Fruit fly (Drosophila melanogaster) whole organism, adult: Measurements from ENCODE around the gene Gr98c.

Experiments
- CG11617 ChIP-seq: fragments of 200-800 bp; sonication (Bioruptor generic); optimal IDR thresholded peaks from 2 replicates; lab custom pipeline; 2017; ENCODE audit warnings: mild to moderate bottlenecking, missing biosample characterization, missing genetic modification reagents, missing genetic modification characterization
- CG12768 ChIP-seq: fragments of 200-800 bp; sonication (Bioruptor generic); optimal IDR thresholded peaks from 2 replicates; lab custom pipeline; 2017; ENCODE audit warnings: missing biosample characterization, missing genetic modification characterization, mild to moderate bottlenecking, moderate library complexity, missing genetic modification reagents
- CG14711 ChIP-seq: fragments of 200-800 bp; sonication (Bioruptor generic); optimal IDR thresholded peaks from 2 replicates; lab custom pipeline; 2018; ENCODE audit warnings: missing biosample characterization, mild to moderate bottlenecking, missing genetic modification characterization, moderate library complexity
- CG1620 ChIP-seq: fragments of 200-800 bp; sonication (Bioruptor generic); optimal IDR thresholded peaks from 2 replicates; lab custom pipeline; 2016; ENCODE audit warnings: missing biosample characterization, missing genetic modification characterization
- CG33017 ChIP-seq: fragments of 200-800 bp; sonication (Bioruptor generic); optimal IDR thresholded peaks from 2 replicates; lab custom pipeline; 2018; ENCODE audit warnings: missing biosample characterization, mild to moderate bottlenecking, missing genetic modification characterization, moderate library complexity
- CG5204 ChIP-seq: fragments of 200-800 bp; sonication (Bioruptor generic); optimal IDR thresholded peaks from 2 replicates; lab custom pipeline; 2016; ENCODE audit warnings: missing biosample characterization, missing genetic modification characterization
- CG7045 ChIP-seq: fragments of 200-800 bp; sonication (Bioruptor generic); optimal IDR thresholded peaks from 2 replicates; lab custom pipeline; 2017; ENCODE audit warnings: missing biosample characterization, mild to moderate bottlenecking, missing genetic modification characterization
- CG7101 ChIP-seq: fragments of 200-800 bp; sonication (Bioruptor generic); optimal IDR thresholded peaks from 2 replicates; lab custom pipeline; 2018; ENCODE audit warnings: missing biosample characterization, mild to moderate bottlenecking, missing genetic modification characterization, moderate library complexity
- Clk ChIP-seq: fragments of 200-800 bp; sonication (Bioruptor generic); optimal IDR thresholded peaks from 2 replicates; lab custom pipeline; 2017; ENCODE audit warnings: missing biosample characterization, missing genetic modification characterization
- Crg-1 ChIP-seq: fragments of 200-800 bp; sonication (Bioruptor generic); optimal IDR thresholded peaks from 2 replicates; lab custom pipeline; 2016; ENCODE audit warnings: missing biosample characterization, missing genetic modification characterization
- Hr96 ChIP-seq: fragments of 200-800 bp; sonication (Bioruptor generic); optimal IDR thresholded peaks from 2 replicates; lab custom pipeline; 2016; ENCODE audit warnings: missing biosample characterization, missing genetic modification characterization
- Mnt ChIP-seq: fragments of 200-800 bp; sonication (Bioruptor generic); optimal IDR thresholded peaks from 2 replicates; lab custom pipeline; 2016; ENCODE audit warnings: missing biosample characterization, mild to moderate bottlenecking, missing genetic modification characterization
- bab1 ChIP-seq: fragments of 200-800 bp; sonication (Bioruptor generic); optimal IDR thresholded peaks from 3 replicates; lab custom pipeline; 2019; ENCODE audit warnings: missing biosample characterization, mild to moderate bottlenecking, missing genetic modification characterization, moderate library complexity
- cic ChIP-seq: fragments of 200-800 bp; sonication (Bioruptor generic); optimal IDR thresholded peaks from 2 replicates; lab custom pipeline; 2017; ENCODE audit warnings: missing biosample characterization, mild to moderate bottlenecking, missing genetic modification characterization, moderate library complexity
- cnc ChIP-seq, 2 experiments: fragments of >200 bp; optimal IDR thresholded peaks; 2 replicates each; lab custom pipeline; 2017
- kay ChIP-seq: fragments of 200-800 bp; sonication (Bioruptor generic); peaks from one replicate; lab custom pipeline; 2016; ENCODE audit warnings: missing biosample characterization, missing genetic modification characterization, borderline replicate concordance
- ovo ChIP-seq: fragments of 200-800 bp; sonication (Bioruptor generic); optimal IDR thresholded peaks from 2 replicates; lab custom pipeline; 2016; ENCODE audit warnings: missing biosample characterization, missing genetic modification characterization
- pad ChIP-seq: fragments of 200-800 bp; sonication (Bioruptor generic); optimal IDR thresholded peaks from 3 replicates; lab custom pipeline; 2017; ENCODE audit warnings: missing biosample characterization, missing genetic modification characterization, mild to moderate bottlenecking, moderate library complexity, missing genetic modification reagents
- tj ChIP-seq: fragments of 200-800 bp; sonication (Bioruptor generic); optimal IDR thresholded peaks from 3 replicates; lab custom pipeline; 2017; ENCODE audit warnings: missing biosample characterization, mild to moderate bottlenecking, missing genetic modification characterization, moderate library complexity
- toe ChIP-seq: fragments of 200-800 bp; sonication (Bioruptor generic); optimal IDR thresholded peaks from 2 replicates; lab custom pipeline; 2016; ENCODE audit warnings: missing biosample characterization, missing genetic modification characterization

The Gr98c gene

DNA sequence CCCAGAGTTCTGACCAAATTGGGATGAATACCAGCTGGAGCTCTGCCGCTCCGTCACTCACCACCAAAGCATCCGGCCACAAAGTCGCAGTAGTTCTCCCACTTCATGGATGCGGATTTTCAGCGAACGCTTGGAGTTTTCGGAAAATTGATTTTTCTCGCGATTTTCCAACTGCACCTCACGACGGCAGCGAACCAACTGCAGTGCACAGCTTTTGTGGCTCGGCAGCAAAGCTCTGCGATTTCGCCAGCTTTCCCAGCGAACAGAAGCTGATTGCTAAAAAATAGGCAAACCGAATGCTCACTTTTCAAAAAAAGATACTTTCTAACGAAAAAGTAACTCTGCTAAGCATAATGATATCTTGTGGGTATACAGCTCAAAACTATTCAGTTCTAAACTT, 16.9 kb downstream of the Gr98c start, which contains the start of gene CG5646:
TSS of gene CG5646 (minus strand) at position 206 of the 400 bp plus-strand sequence.
- TF ChIP-seq cic, result peak; percentile 80
- peak; percentile 32 for TF ChIP-seq CG7101 (tag; lab: Kevin White, UChicago)
- TF ChIP-seq CG11617, result peak; percentile 55
- TF ChIP-seq CG1620 (GFP tag; lab: Kevin White, UChicago), result peak; percentile 5
- peak; percentile 88 for TF ChIP-seq Clk
- TF ChIP-seq tj, result peak; percentile 27
- no peak for TF ChIP-seq CG5204 (GFP tag; lab: Kevin White, UChicago)
- peak; percentile 48 for TF ChIP-seq Mnt
- TF ChIP-seq Hr96 (GFP tag; lab: Kevin White, UChicago), result no peak
- TF ChIP-seq Crg-1 (GFP tag; lab: Kevin White, UChicago), result no peak
- no peak for TF ChIP-seq CG14711 (tag; lab: Kevin White, UChicago)
- peak; percentile 86 for TF ChIP-seq bab1 (GFP tag; lab: Kevin White, UChicago)
- TF ChIP-seq pad, result peak; percentile 35
- TF ChIP-seq cnc (optimal IDR thresholded peaks at IDR 0.05; lab: Kevin White, UChicago), result no peak
- peak; percentile 54 for TF ChIP-seq CG12768
- TF ChIP-seq kay, result peak; percentile 97
- peak; percentile 58 for TF ChIP-seq CG33017 (tag; lab: Kevin White, UChicago)
- peak; percentile 23 for TF ChIP-seq ovo (GFP tag; lab: Kevin White, UChicago)
- TF ChIP-seq CG7045 (GFP tag; lab: Kevin White, UChicago), result peak; percentile 6
- no peak for TF ChIP-seq toe (GFP tag; lab: Kevin White, UChicago)

DNA sequence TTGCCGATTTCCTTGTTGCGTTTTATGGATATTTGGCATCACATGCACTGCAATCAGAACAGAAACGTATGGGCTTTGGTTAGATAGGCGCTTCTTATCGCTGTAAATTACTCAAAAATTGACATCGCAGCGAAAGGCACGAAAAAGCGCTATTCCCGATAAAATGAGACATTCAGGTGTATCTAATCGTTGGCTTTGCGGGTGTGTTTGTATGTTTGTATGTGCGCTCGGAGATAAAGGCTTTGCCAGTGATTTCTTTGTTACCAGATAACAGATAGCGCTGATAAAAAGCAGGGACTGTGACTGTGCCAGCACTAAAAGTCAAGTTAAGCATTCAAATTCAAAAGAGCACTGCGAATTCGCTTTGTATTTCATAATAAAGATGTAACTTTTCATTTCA, 24.3 kb downstream of the Gr98c start:
- peak; percentile 59 for TF ChIP-seq kay
- TF ChIP-seq bab1 (GFP tag; lab: Kevin White, UChicago), result no peak
- no peak for TF ChIP-seq CG7045 (GFP tag; lab: Kevin White, UChicago)
- no peak for TF ChIP-seq CG14711 (tag; lab: Kevin White, UChicago)
- no peak for TF ChIP-seq tj
- no peak for TF ChIP-seq CG1620 (GFP tag; lab: Kevin White, UChicago)

DNA sequence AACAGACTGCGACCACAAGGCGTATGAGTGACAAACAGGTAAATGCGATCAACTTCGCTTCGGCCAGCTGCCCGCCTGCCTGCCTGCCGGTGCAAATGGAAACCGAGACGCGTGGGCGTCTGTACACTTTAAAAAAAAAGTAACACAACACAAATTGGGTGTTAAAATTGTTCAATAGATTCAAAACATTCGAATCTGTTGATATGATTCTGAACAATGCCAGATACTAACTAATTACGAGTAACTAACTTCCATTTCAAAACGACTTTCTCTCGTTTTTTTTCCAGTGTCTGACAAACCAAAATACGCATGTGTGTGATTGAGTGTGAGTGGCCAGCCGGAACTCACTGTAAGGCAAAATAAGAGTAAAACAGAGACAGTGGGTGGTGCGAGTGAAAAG, 25.5 kb downstream of the Gr98c start:
- no peak for TF ChIP-seq toe (GFP tag; lab: Kevin White, UChicago)
- peak; percentile 52 for TF ChIP-seq CG12768
- TF ChIP-seq cic, result no peak
- peak; percentile 77 for TF ChIP-seq CG7045 (GFP tag; lab: Kevin White, UChicago)
- no peak for TF ChIP-seq CG1620 (GFP tag; lab: Kevin White, UChicago)
- TF ChIP-seq tj, result peak; percentile 20
- TF ChIP-seq bab1 (GFP tag; lab: Kevin White, UChicago), result no peak
- TF ChIP-seq Crg-1 (GFP tag; lab: Kevin White, UChicago), result no peak
- peak; percentile 26 for TF ChIP-seq CG11617
- no peak for TF ChIP-seq Mnt
- peak; percentile 49 for TF ChIP-seq CG14711 (tag; lab: Kevin White, UChicago)
- TF ChIP-seq CG5204 (GFP tag; lab: Kevin White, UChicago), result no peak
- no peak for TF ChIP-seq cnc (optimal IDR thresholded peaks at IDR 0.05; lab: Kevin White, UChicago)
- TF ChIP-seq kay, result no peak
- no peak for TF ChIP-seq ovo (GFP tag; lab: Kevin White, UChicago)
- no peak for TF ChIP-seq CG7101 (tag; lab: Kevin White, UChicago)
- TF ChIP-seq Hr96 (GFP tag; lab: Kevin White, UChicago), result no peak
- TF ChIP-seq CG33017 (tag; lab: Kevin White, UChicago), result peak; percentile 34
- TF ChIP-seq Clk, result peak; percentile 55
- peak; percentile 21 for TF ChIP-seq pad

DNA sequence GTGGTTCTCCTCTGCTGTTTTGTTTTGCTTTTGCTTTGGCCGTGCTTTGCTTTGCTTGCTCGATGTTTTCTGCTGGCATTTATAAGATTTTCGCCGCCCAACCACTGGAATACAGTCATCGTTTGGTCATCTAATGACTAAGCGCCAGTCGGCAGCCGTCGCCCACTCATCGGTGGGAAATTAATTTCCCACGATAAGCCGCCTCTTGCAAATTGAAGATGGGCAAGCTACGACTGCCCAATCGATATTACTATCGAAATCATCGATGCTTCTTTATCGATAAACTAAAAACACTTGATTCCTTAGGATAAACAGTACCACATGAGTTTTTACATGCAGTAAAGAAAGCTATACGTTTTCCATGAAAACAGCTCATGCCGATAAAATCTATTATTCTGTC, 26.4 kb downstream of the Gr98c start:
- TF ChIP-seq bab1 (GFP tag; lab: Kevin White, UChicago) (no peak), CG12768 (no peak), Crg-1 (GFP tag; lab: Kevin White, UChicago) (no peak), CG7101 (tag; lab: Kevin White, UChicago) (no peak), tj (no peak), ovo (GFP tag; lab: Kevin White, UChicago) (no peak), cic (no peak), CG11617 (no peak)

DNA sequence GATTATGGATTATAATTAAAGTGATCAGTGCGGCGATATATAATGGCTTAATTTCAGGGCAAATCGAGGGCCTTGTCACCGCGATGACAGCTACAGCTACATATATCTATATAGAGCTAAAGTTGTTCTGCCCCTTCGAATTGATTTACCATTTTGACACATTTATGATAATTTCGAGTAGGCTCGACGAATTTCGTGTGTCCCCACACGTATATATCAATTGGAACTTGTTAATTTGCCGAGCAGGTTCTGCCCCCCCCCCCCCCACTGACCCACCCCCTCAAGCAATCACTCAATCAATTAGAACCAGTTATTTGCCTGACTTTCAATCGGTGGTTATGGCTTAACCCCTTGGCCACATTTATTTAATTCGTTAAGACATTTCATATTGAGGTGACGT, 35.2 kb downstream of the Gr98c start:
- TF ChIP-seq CG33017 (tag; lab: Kevin White, UChicago) (no peak), Mnt (no peak), Clk (no peak), bab1 (GFP tag; lab: Kevin White, UChicago) (no peak), CG12768 (no peak), Hr96 (GFP tag; lab: Kevin White, UChicago) (no peak), cnc (optimal IDR thresholded peaks at IDR 0.05; lab: Kevin White, UChicago) (no peak)

DNA sequence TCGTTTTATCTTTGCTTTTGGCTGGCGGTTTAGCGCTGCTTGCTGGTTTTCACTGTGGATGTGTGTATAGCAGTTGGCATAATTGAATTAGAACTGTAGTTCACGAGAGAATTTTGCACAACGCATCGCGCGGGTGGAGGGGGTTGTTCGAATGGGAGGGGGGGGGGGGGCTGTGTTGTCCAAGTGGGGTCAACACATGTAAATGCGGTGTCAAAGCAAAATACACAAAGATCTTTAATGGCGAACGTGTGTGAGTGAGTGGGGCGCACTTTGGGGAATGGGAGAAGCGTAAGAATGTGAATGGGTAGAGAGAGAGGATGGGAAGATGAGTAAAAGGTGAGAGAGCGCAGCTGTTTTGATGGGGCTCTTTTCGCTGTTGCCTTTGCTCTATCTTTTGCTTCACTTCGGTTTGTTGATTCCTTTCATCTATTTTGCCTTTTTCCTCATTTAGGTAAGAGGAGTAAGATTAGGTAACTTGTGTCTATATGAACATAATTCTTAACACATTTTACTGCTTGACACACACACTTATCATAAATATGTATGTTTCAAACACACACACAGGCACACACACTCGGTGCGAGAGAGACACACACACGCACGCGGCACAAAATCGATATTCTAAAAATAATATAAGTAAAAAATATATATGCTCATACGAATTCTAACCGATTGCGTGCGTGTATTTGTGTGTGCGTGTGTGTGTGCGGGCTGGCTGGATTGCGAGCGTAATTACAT, 36.2 kb downstream of the Gr98c start:
- peak; percentile 85 for TF ChIP-seq cic
- no peak for TF ChIP-seq CG14711 (tag; lab: Kevin White, UChicago)
- TF ChIP-seq CG12768, result peak; percentile 70
- peak; percentile 43 for TF ChIP-seq Clk
- peak; percentile 17 for TF ChIP-seq Crg-1 (GFP tag; lab: Kevin White, UChicago)
- peak; percentile 31 for TF ChIP-seq pad
- peak; percentile 19 for TF ChIP-seq Mnt
- TF ChIP-seq ovo (GFP tag; lab: Kevin White, UChicago), result peak; percentile 34
- TF ChIP-seq kay, result peak; percentile 96
- no peak for TF ChIP-seq CG33017 (tag; lab: Kevin White, UChicago)
- TF ChIP-seq CG7101 (tag; lab: Kevin White, UChicago), result no peak
- no peak for TF ChIP-seq CG5204 (GFP tag; lab: Kevin White, UChicago)
